Fruit fly (Drosophila melanogaster): ENCODE measurements around the gene Ac3.
A peak's percentile ranks its signal among the peaks of the same experiment; 100 is the strongest.

Ac3 gene

dm6 chr2L:21676556-21676955 lies 44.2 kb downstream of the Ac3 start:
- no peak for TF ChIP-seq Pif1A (GFP tag; optimal IDR thresholded peaks at IDR 0.05)
- TF ChIP-seq CG15710 (tag; optimal IDR thresholded peaks at IDR 0.05), result no peak
- no peak for TF ChIP-seq CG8159 (tag; optimal IDR thresholded peaks at IDR 0.05)
- TF ChIP-seq fd96Ca (GFP tag; IDR thresholded peaks at IDR 0.05), result no peak
- no peak for TF ChIP-seq CG34367 (tag; optimal IDR thresholded peaks at IDR 0.05)
- no peak for TF ChIP-seq CG12605 (GFP tag; IDR thresholded peaks at IDR 0.05)
- TF ChIP-seq Snoo (tag; optimal IDR thresholded peaks at IDR 0.05), result no peak
- no peak for TF ChIP-seq EcR (GFP tag; optimal IDR thresholded peaks at IDR 0.05)
- 0 out of 3 replicates have a peak, but pooled peaks have one; percentile 13 for TF ChIP-seq CG4496 (GFP tag; IDR thresholded peaks at IDR 0.05)
- TF ChIP-seq CG32121 (GFP tag; IDR thresholded peaks at IDR 0.05), result peak; percentile 42
- no peak for TF ChIP-seq CG17806 (tag; optimal IDR thresholded peaks at IDR 0.05)
- TF ChIP-seq CG14655 (GFP tag; optimal IDR thresholded peaks at IDR 0.05), result no peak
- no peak for TF ChIP-seq rn (GFP tag; IDR thresholded peaks at IDR 0.05)

- TF ChIP-seq D1 (tag; optimal IDR thresholded peaks at IDR 0.05) (no peak), Snoo (tag; optimal IDR thresholded peaks at IDR 0.05) (no peak), CG4496 (GFP tag; IDR thresholded peaks at IDR 0.05) (0 out of 3 replicates have a peak, but pooled peaks have one; percentile 20), CG34367 (tag; optimal IDR thresholded peaks at IDR 0.05) (no peak), CG12605 (GFP tag; IDR thresholded peaks at IDR 0.05) (no peak), CG8159 (tag; optimal IDR thresholded peaks at IDR 0.05) (no peak), CG10348 (GFP tag; IDR thresholded peaks at IDR 0.05) (no peak), EcR (GFP tag; optimal IDR thresholded peaks at IDR 0.05) (no peak), CG14655 (GFP tag; optimal IDR thresholded peaks at IDR 0.05) (no peak)
Observed at dm6 chr2L:21677480-21677930, 45.1 kb downstream of the Ac3 start, which contains the start of gene CG2225. CG2225 (minus strand) TSS chr2L:21677530.

- no peak for TF ChIP-seq CG14655 (GFP tag; optimal IDR thresholded peaks at IDR 0.05)
- peak; percentile 62 for TF ChIP-seq CG34367 (tag; optimal IDR thresholded peaks at IDR 0.05)
- TF ChIP-seq CG13204 (GFP tag; optimal IDR thresholded peaks at IDR 0.05), result no peak
- TF ChIP-seq Snoo (tag; optimal IDR thresholded peaks at IDR 0.05), result peak; percentile 81
- TF ChIP-seq EcR (GFP tag; optimal IDR thresholded peaks at IDR 0.05), result no peak
- TF ChIP-seq rn (GFP tag; IDR thresholded peaks at IDR 0.05), result no peak
- peak; percentile 31 for TF ChIP-seq CG9948 (tag; optimal IDR thresholded peaks at IDR 0.05)
- peak; percentile 61 for TF ChIP-seq CG15710 (tag; optimal IDR thresholded peaks at IDR 0.05)
- TF ChIP-seq Pif1A (GFP tag; optimal IDR thresholded peaks at IDR 0.05), result peak; percentile 63
- peak; percentile 54 for TF ChIP-seq CG8159 (tag; optimal IDR thresholded peaks at IDR 0.05)
- peak; percentile 65 for TF ChIP-seq CG12605 (GFP tag; IDR thresholded peaks at IDR 0.05)
- TF ChIP-seq Pif1B (GFP tag; optimal IDR thresholded peaks at IDR 0.05), result peak; percentile 64
- peak; percentile 49 for TF ChIP-seq Ets98B (GFP tag; IDR thresholded peaks at IDR 0.05)
- TF ChIP-seq fd96Ca (GFP tag; IDR thresholded peaks at IDR 0.05), result no peak
- 0 out of 2 replicates have a peak, but pooled peaks have one; percentile 14 for TF ChIP-seq CG32121 (GFP tag; IDR thresholded peaks at IDR 0.05)
- TF ChIP-seq gl (tag; optimal IDR thresholded peaks at IDR 0.05), result peak; percentile 36
- peak; percentile 25 for TF ChIP-seq CG8301 (tag; optimal IDR thresholded peaks at IDR 0.05)
- TF ChIP-seq D1 (tag; optimal IDR thresholded peaks at IDR 0.05), result peak; percentile 26
Observed at dm6 chr2L:21681322-21682268, 49.2 kb downstream of the Ac3 start, which contains the start of gene eEF2. eEF2 (minus strand) TSS chr2L:21682164.

- no peak for TF ChIP-seq fd96Ca (GFP tag; IDR thresholded peaks at IDR 0.05)
- no peak for TF ChIP-seq CG34367 (tag; optimal IDR thresholded peaks at IDR 0.05)
- TF ChIP-seq CG13204 (GFP tag; optimal IDR thresholded peaks at IDR 0.05), result no peak
- TF ChIP-seq rn (GFP tag; IDR thresholded peaks at IDR 0.05), result no peak
- TF ChIP-seq Ets98B (GFP tag; IDR thresholded peaks at IDR 0.05), result no peak
Observed at dm6 chr2L:21683053-21683767, 50.8 kb downstream of the Ac3 start.

DNA sequence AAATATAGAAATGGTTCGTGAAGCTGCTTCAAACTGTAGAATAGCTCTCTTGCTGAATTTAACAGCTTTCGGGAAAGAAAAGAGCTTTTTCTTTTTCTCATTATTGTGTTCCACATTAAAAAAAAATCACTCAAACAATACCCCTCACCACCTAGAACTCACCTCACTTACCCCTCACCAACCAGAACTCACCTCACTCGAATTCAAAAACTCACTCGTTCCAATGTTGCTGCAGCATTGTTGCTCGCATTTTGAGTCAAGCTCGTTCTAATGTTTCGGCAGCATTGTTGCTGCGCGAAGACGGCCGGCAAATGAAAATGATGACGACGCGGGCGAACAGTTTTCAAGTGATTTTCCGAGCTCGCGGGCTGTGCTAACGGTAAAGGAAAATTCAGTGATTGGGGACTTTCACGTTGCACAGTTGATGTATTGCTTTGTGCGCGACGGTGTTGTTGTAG lies 51.4 kb downstream of the Ac3 start, which contains the start of gene nolo:
TSS of gene nolo (plus strand) at position 339 of the 458 bp plus-strand sequence.
- TF ChIP-seq CG14655 (GFP tag; optimal IDR thresholded peaks at IDR 0.05), result no peak
- no peak for TF ChIP-seq CG32121 (GFP tag; IDR thresholded peaks at IDR 0.05)
- no peak for TF ChIP-seq Snoo (tag; optimal IDR thresholded peaks at IDR 0.05)
- no peak for TF ChIP-seq CG34367 (tag; optimal IDR thresholded peaks at IDR 0.05)
- no peak for TF ChIP-seq Pif1B (GFP tag; optimal IDR thresholded peaks at IDR 0.05)
- TF ChIP-seq CG15710 (tag; optimal IDR thresholded peaks at IDR 0.05), result no peak
- no peak for TF ChIP-seq CG10348 (GFP tag; IDR thresholded peaks at IDR 0.05)
- no peak for TF ChIP-seq EcR (GFP tag; optimal IDR thresholded peaks at IDR 0.05)
- no peak for TF ChIP-seq fd96Ca (GFP tag; IDR thresholded peaks at IDR 0.05)
- no peak for TF ChIP-seq D1 (tag; optimal IDR thresholded peaks at IDR 0.05)

Data from whole organism, pupa.